Fruit fly (Drosophila melanogaster) whole organism, embryonic: Measurements from ENCODE around the gene Tim9b.

Source experiments
- Abd-B ChIP-seq: fragments of 200-800 bp; sonication (Bioruptor generic); optimal IDR thresholded peaks from 2 replicates; lab custom pipeline; 2018; ENCODE audit warnings: missing biosample characterization, mild to moderate bottlenecking, missing genetic modification characterization, moderate library complexity
- Asciz ChIP-seq: fragments of 200-800 bp; sonication (Bioruptor generic); optimal IDR thresholded peaks from 2 replicates; lab custom pipeline; 2017; ENCODE audit warnings: missing biosample characterization, mild to moderate bottlenecking, missing genetic modification characterization, missing genetic modification reagents
- BEAF-32 ChIP-seq: fragments of 200-800 bp; sonication (Bioruptor generic); optimal IDR thresholded peaks from 3 replicates; lab custom pipeline; 2017; ENCODE audit warnings: missing biosample characterization, missing genetic modification characterization, mild to moderate bottlenecking, moderate library complexity, missing genetic modification reagents
- CG10209 ChIP-seq: fragments of 200-800 bp; sonication (Bioruptor generic); optimal IDR thresholded peaks from 3 replicates; lab custom pipeline; 2017; ENCODE audit warnings: missing biosample characterization, mild to moderate bottlenecking, missing genetic modification characterization, missing genetic modification reagents
- CG10979 ChIP-seq: fragments of 200-800 bp; sonication (Bioruptor generic); optimal IDR thresholded peaks from 2 replicates; lab custom pipeline; 2018; ENCODE audit warnings: missing biosample characterization, mild to moderate bottlenecking, missing genetic modification characterization, moderate library complexity
- CG11456 ChIP-seq: fragments of 200-800 bp; sonication (Bioruptor generic); IDR thresholded peaks from 3 replicates; pipeline ENCODE4 v1.3.6; 2022; ENCODE audit warnings: missing biosample characterization, missing genetic modification characterization
- CG13894 ChIP-seq: fragments of 200-800 bp; sonication (Bioruptor generic); optimal IDR thresholded peaks from 3 replicates; lab custom pipeline; 2018; ENCODE audit warnings: missing biosample characterization, mild to moderate bottlenecking, missing genetic modification characterization, moderate library complexity
- CG14014 ChIP-seq: fragments of 200-800 bp; sonication (Bioruptor generic); IDR thresholded peaks from 2 replicates; pipeline ENCODE4 v1.3.6; 2022; ENCODE audit warnings: missing biosample characterization, missing genetic modification characterization
- CG15011 ChIP-seq: fragments of 200-800 bp; sonication (Bioruptor generic); optimal IDR thresholded peaks from 3 replicates; lab custom pipeline; 2018; ENCODE audit warnings: missing biosample characterization, mild to moderate bottlenecking, missing genetic modification characterization
- CG15479 ChIP-seq: fragments of 200-800 bp; sonication (Bioruptor generic); optimal IDR thresholded peaks from 3 replicates; lab custom pipeline; 2019; ENCODE audit warnings: missing biosample characterization, mild to moderate bottlenecking, missing genetic modification characterization, moderate library complexity
- CG17186 ChIP-seq: fragments of 200-800 bp; sonication (Bioruptor generic); optimal IDR thresholded peaks from 3 replicates; lab custom pipeline; 2017; ENCODE audit warnings: missing biosample characterization, missing genetic modification reagents, missing genetic modification characterization
- CG17328 ChIP-seq: fragments of 200-800 bp; sonication (Bioruptor generic); IDR thresholded peaks from 2 replicates; pipeline ENCODE4 v1.3.6; 2022; ENCODE audit warnings: missing biosample characterization, missing genetic modification characterization
- CG17359 ChIP-seq: fragments of 200-800 bp; sonication (Bioruptor generic); optimal IDR thresholded peaks from 3 replicates; lab custom pipeline; 2018; ENCODE audit warnings: missing biosample characterization, mild to moderate bottlenecking, missing genetic modification characterization, moderate library complexity
- CG17568 ChIP-seq: fragments of 200-800 bp; sonication (Bioruptor generic); optimal IDR thresholded peaks from 2 replicates; lab custom pipeline; 2018; ENCODE audit warnings: missing biosample characterization, mild to moderate bottlenecking, missing genetic modification characterization, moderate library complexity
- CG17612 ChIP-seq: fragments of 200-800 bp; sonication (Bioruptor generic); IDR thresholded peaks from 2 replicates; pipeline ENCODE4 v1.3.6; 2022; ENCODE audit warnings: missing biosample characterization, missing genetic modification characterization
- CG17912 ChIP-seq: fragments of 200-800 bp; sonication (Bioruptor generic); optimal IDR thresholded peaks from 2 replicates; lab custom pipeline; 2018; ENCODE audit warnings: missing biosample characterization, mild to moderate bottlenecking, missing genetic modification characterization
- CG18476 ChIP-seq: fragments of 200-800 bp; sonication (Bioruptor generic); optimal IDR thresholded peaks from 2 replicates; lab custom pipeline; 2016; ENCODE audit warnings: missing biosample characterization, mild to moderate bottlenecking, missing genetic modification characterization
- CG2678 ChIP-seq: fragments of 200-800 bp; sonication (Bioruptor generic); optimal IDR thresholded peaks from 3 replicates; lab custom pipeline; 2019; ENCODE audit warnings: missing biosample characterization, mild to moderate bottlenecking, missing genetic modification characterization, moderate library complexity
- CG33557 ChIP-seq: fragments of 200-800 bp; sonication (Bioruptor generic); optimal IDR thresholded peaks from 2 replicates; lab custom pipeline; 2019; ENCODE audit warnings: missing biosample characterization, mild to moderate bottlenecking, missing genetic modification characterization, moderate library complexity
- CG4820 ChIP-seq: fragments of 200-800 bp; sonication (Bioruptor generic); optimal IDR thresholded peaks from 3 replicates; lab custom pipeline; 2016; ENCODE audit warnings: missing biosample characterization, missing genetic modification characterization
- CG9727 ChIP-seq: fragments of 200-800 bp; sonication (Bioruptor generic); optimal IDR thresholded peaks from 3 replicates; lab custom pipeline; 2017; ENCODE audit warnings: missing biosample characterization, mild to moderate bottlenecking, missing genetic modification characterization
- Dip3 ChIP-seq: fragments of 200-800 bp; sonication (Bioruptor generic); optimal IDR thresholded peaks from 3 replicates; lab custom pipeline; 2016; ENCODE audit warnings: missing biosample characterization, missing genetic modification characterization
- Drgx ChIP-seq: fragments of 200-800 bp; sonication (Bioruptor generic); IDR thresholded peaks from 2 replicates; pipeline ENCODE4 v1.3.6; 2022; ENCODE audit warnings: missing biosample characterization, missing genetic modification characterization
- Hand ChIP-seq: fragments of 200-800 bp; sonication (Bioruptor generic); optimal IDR thresholded peaks from 2 replicates; lab custom pipeline; 2017; ENCODE audit warnings: mild to moderate bottlenecking, missing biosample characterization, missing genetic modification reagents, missing genetic modification characterization
- Hr78 ChIP-seq, 2 experiments: fragments of 200-800 bp in 1 of 2; fragments of >200 bp in 1 of 2; sonication (Bioruptor generic) in 1 of 2; optimal IDR thresholded peaks; 2 replicates each; lab custom pipeline; 2017 to 2019; ENCODE audit warnings: missing biosample characterization in 2 of 2, missing genetic modification characterization in 2 of 2, mild to moderate bottlenecking in 1 of 2, moderate library complexity in 1 of 2
- NC2β ChIP-seq: fragments of 200-800 bp; sonication (Bioruptor generic); optimal IDR thresholded peaks from 2 replicates; lab custom pipeline; 2016; ENCODE audit warnings: missing biosample characterization, missing genetic modification characterization
- Side ChIP-seq: fragments of 200-800 bp; sonication (Bioruptor generic); optimal IDR thresholded peaks from 2 replicates; lab custom pipeline; 2016; ENCODE audit warnings: missing biosample characterization, missing genetic modification characterization
- Sry-β ChIP-seq: fragments of 200-800 bp; sonication (Bioruptor generic); optimal IDR thresholded peaks from 2 replicates; lab custom pipeline; 2018; ENCODE audit warnings: missing biosample characterization, mild to moderate bottlenecking, missing genetic modification characterization, moderate library complexity
- Ssrp ChIP-seq: fragments of 200-800 bp; sonication (Bioruptor generic); optimal IDR thresholded peaks from 2 replicates; lab custom pipeline; 2018; ENCODE audit warnings: missing biosample characterization, mild to moderate bottlenecking, missing genetic modification characterization, moderate library complexity
- Taf1 ChIP-seq: fragments of 200-800 bp; sonication (Bioruptor generic); IDR thresholded peaks from 2 replicates; pipeline ENCODE4 v1.3.6; 2022; ENCODE audit warnings: missing biosample characterization, missing genetic modification characterization
- Trl ChIP-seq, 3 experiments: fragments of >200 bp in 2 of 3; fragments of 200-800 bp in 1 of 3; sonication (Bioruptor generic) in 1 of 3; optimal IDR thresholded peaks; 2 replicates in 1 of 3; 3 replicates in 2 of 3; lab custom pipeline; 2016 to 2017; ENCODE audit warnings: missing biosample characterization in 1 of 3, missing genetic modification characterization in 1 of 3
- bab2 ChIP-seq: fragments of 200-800 bp; sonication (Bioruptor generic); optimal IDR thresholded peaks from 2 replicates; lab custom pipeline; 2016; ENCODE audit warnings: missing biosample characterization, missing genetic modification characterization
- bcd ChIP-seq: fragments of 200-800 bp; sonication (Bioruptor generic); optimal IDR thresholded peaks from 2 replicates; lab custom pipeline; 2017; ENCODE audit warnings: missing biosample characterization, mild to moderate bottlenecking, missing genetic modification characterization
- bigmax ChIP-seq: fragments of 200-800 bp; sonication (Bioruptor generic); optimal IDR thresholded peaks from 2 replicates; lab custom pipeline; 2018; ENCODE audit warnings: missing biosample characterization, mild to moderate bottlenecking, missing genetic modification characterization
- bowl ChIP-seq: fragments of 200-800 bp; sonication (Bioruptor generic); IDR thresholded peaks from 2 replicates; pipeline ENCODE4 v1.3.6; 2022; ENCODE audit warnings: missing biosample characterization, missing genetic modification characterization
- cas ChIP-seq: fragments of 200-800 bp; sonication (Bioruptor generic); IDR thresholded peaks from 2 replicates; pipeline ENCODE4 v1.3.6; 2022; ENCODE audit warnings: missing biosample characterization, missing genetic modification characterization
- cato ChIP-seq: fragments of 200-800 bp; sonication (Bioruptor generic); optimal IDR thresholded peaks from 2 replicates; lab custom pipeline; 2016; ENCODE audit warnings: missing biosample characterization, missing genetic modification characterization, borderline replicate concordance
- cg ChIP-seq: fragments of 200-800 bp; sonication (Bioruptor generic); optimal IDR thresholded peaks from 3 replicates; lab custom pipeline; 2019; ENCODE audit warnings: missing biosample characterization, mild to moderate bottlenecking, missing genetic modification characterization, moderate library complexity
- crc ChIP-seq: fragments of 200-800 bp; sonication (Bioruptor generic); optimal IDR thresholded peaks from 2 replicates; lab custom pipeline; 2016; ENCODE audit warnings: missing biosample characterization, missing genetic modification characterization
- crol ChIP-seq: fragments of 200-800 bp; sonication (Bioruptor generic); IDR thresholded peaks from 2 replicates; pipeline ENCODE4 v1.3.6; 2022; ENCODE audit warnings: missing biosample characterization, missing genetic modification characterization
- disco-r ChIP-seq: fragments of 200-800 bp; sonication (Bioruptor generic); optimal IDR thresholded peaks from 2 replicates; lab custom pipeline; 2016; ENCODE audit warnings: missing biosample characterization, missing genetic modification characterization
- grn ChIP-seq: fragments of 200-800 bp; sonication (Bioruptor generic); optimal IDR thresholded peaks from 3 replicates; lab custom pipeline; 2017; ENCODE audit warnings: missing biosample characterization, missing genetic modification characterization
- jumu ChIP-seq: fragments of 200-800 bp; sonication (Bioruptor generic); optimal IDR thresholded peaks from 3 replicates; lab custom pipeline; 2016; ENCODE audit warnings: missing biosample characterization, missing genetic modification characterization
- kah ChIP-seq: fragments of 200-800 bp; sonication (Bioruptor generic); optimal IDR thresholded peaks from 2 replicates; lab custom pipeline; 2018; ENCODE audit warnings: missing biosample characterization, mild to moderate bottlenecking, missing genetic modification characterization
- klu ChIP-seq: fragments of 200-800 bp; sonication (Bioruptor generic); IDR thresholded peaks from 2 replicates; pipeline ENCODE4 v1.3.6; 2022; ENCODE audit warnings: missing biosample characterization, missing genetic modification characterization
- lbe ChIP-seq: fragments of 200-800 bp; sonication (Bioruptor generic); optimal IDR thresholded peaks from 2 replicates; lab custom pipeline; 2016; ENCODE audit warnings: missing biosample characterization, mild to moderate bottlenecking, missing genetic modification characterization
- oc ChIP-seq: fragments of 200-800 bp; sonication (Bioruptor generic); optimal IDR thresholded peaks from 2 replicates; lab custom pipeline; 2018; ENCODE audit warnings: missing biosample characterization, mild to moderate bottlenecking, missing genetic modification characterization, moderate library complexity
- pita ChIP-seq: fragments of 200-800 bp; sonication (Bioruptor generic); optimal IDR thresholded peaks from 2 replicates; lab custom pipeline; 2017; ENCODE audit warnings: missing biosample characterization, mild to moderate bottlenecking, missing genetic modification characterization
- sd ChIP-seq: fragments of 200-800 bp; sonication (Bioruptor generic); optimal IDR thresholded peaks from 3 replicates; lab custom pipeline; 2018; ENCODE audit warnings: missing biosample characterization, mild to moderate bottlenecking, missing genetic modification characterization, moderate library complexity
- sima ChIP-seq: fragments of 200-800 bp; sonication (Bioruptor generic); optimal IDR thresholded peaks from 2 replicates; lab custom pipeline; 2016; ENCODE audit warnings: missing biosample characterization, missing genetic modification characterization
- stwl ChIP-seq: fragments of 200-800 bp; sonication (Bioruptor generic); optimal IDR thresholded peaks from 3 replicates; lab custom pipeline; 2018; ENCODE audit warnings: missing biosample characterization, mild to moderate bottlenecking, missing genetic modification characterization, moderate library complexity

The Tim9b gene

dm6 chrX:19601644-19602043 lies 16.7 kb downstream of the Tim9b start, which contains the start of gene CG14220 (continued):
- no peak for TF ChIP-seq CG15479 (GFP tag; lab: Kevin White, UChicago)
- TF ChIP-seq CG10979 (tag; lab: Kevin White, UChicago): no peak
- no peak for TF ChIP-seq Abd-B (GFP tag; lab: Kevin White, UChicago)
- TF ChIP-seq CG4820 (GFP tag; lab: Kevin White, UChicago): no peak
- no peak for TF ChIP-seq Hr78 (GFP tag; optimal IDR thresholded peaks at IDR 0.05; lab: Kevin White, UChicago)
- no peak for TF ChIP-seq cato (GFP tag; lab: Kevin White, UChicago)
- no peak for TF ChIP-seq Hand (GFP tag; lab: Kevin White, UChicago)
- no peak for TF ChIP-seq bab2 (GFP tag; lab: Kevin White, UChicago)
- no peak for TF ChIP-seq CG15011 (GFP tag; lab: Kevin White, UChicago)
- no peak for TF ChIP-seq Dip3 (GFP tag; lab: Kevin White, UChicago)
- no peak for TF ChIP-seq cas
- TF ChIP-seq CG18476 (GFP tag; lab: Kevin White, UChicago): no peak
- peak; percentile 43 for TF ChIP-seq CG17186 (GFP tag; lab: Kevin White, UChicago)
- no peak for TF ChIP-seq grn
- TF ChIP-seq sd (tag; lab: Kevin White, UChicago): no peak
- no peak for TF ChIP-seq crol (GFP tag; lab: Robert Waterston, UW)
- peak; percentile 32 for TF ChIP-seq lbe
- TF ChIP-seq sima: no peak
- TF ChIP-seq pita (GFP tag; lab: Kevin White, UChicago): no peak
- TF ChIP-seq CG14014 (GFP tag; lab: Robert Waterston, UW): no peak
- no peak for TF ChIP-seq crc (GFP tag; lab: Kevin White, UChicago)
- TF ChIP-seq CG2678 (tag; lab: Kevin White, UChicago): no peak
- TF ChIP-seq stwl (tag; lab: Kevin White, UChicago): peak; percentile 83
- TF ChIP-seq bcd (GFP tag; lab: Kevin White, UChicago): no peak
- no peak for TF ChIP-seq Ssrp (tag; lab: Kevin White, UChicago)
- no peak for TF ChIP-seq Drgx
- no peak for TF ChIP-seq kah (GFP tag; lab: Kevin White, UChicago)
- TF ChIP-seq bigmax: no peak
- no peak for TF ChIP-seq Taf1 (GFP tag; lab: Robert Waterston, UW)
- no peak for TF ChIP-seq oc (tag; lab: Kevin White, UChicago)
- TF ChIP-seq Trl (optimal IDR thresholded peaks at IDR 0.05; lab: Kevin White, UChicago): no peak
- no peak for TF ChIP-seq Trl (GFP tag; optimal IDR thresholded peaks at IDR 0.05; lab: Kevin White, UChicago)
- TF ChIP-seq CG17568 (GFP tag; lab: Kevin White, UChicago): no peak
- peak; percentile 60 for TF ChIP-seq cg (GFP tag; lab: Kevin White, UChicago)
- TF ChIP-seq Sry-β (GFP tag; lab: Kevin White, UChicago): no peak
- TF ChIP-seq CG13894 (tag; lab: Kevin White, UChicago): peak; percentile 40
- TF ChIP-seq jumu (GFP tag; lab: Kevin White, UChicago): no peak
- TF ChIP-seq CG10209 (GFP tag; lab: Kevin White, UChicago): no peak
- no peak for TF ChIP-seq CG17359
- no peak for TF ChIP-seq NC2β (GFP tag; lab: Kevin White, UChicago)
- peak; percentile 90 for TF ChIP-seq BEAF-32 (GFP tag; lab: Kevin White, UChicago)
- TF ChIP-seq CG17612 (GFP tag; lab: Robert Waterston, UW): no peak
- TF ChIP-seq CG33557 (GFP tag; lab: Kevin White, UChicago): no peak
- no peak for TF ChIP-seq disco-r
- TF ChIP-seq Side (GFP tag; lab: Kevin White, UChicago): no peak
- TF ChIP-seq klu (GFP tag; lab: Robert Waterston, UW): no peak
- TF ChIP-seq Asciz (GFP tag; lab: Kevin White, UChicago): no peak
- no peak for TF ChIP-seq CG9727 (GFP tag; lab: Kevin White, UChicago)
- no peak for TF ChIP-seq bowl (GFP tag; lab: Robert Waterston, UW)
- TF ChIP-seq CG11456 (GFP tag; lab: Robert Waterston, UW): no peak
- TF ChIP-seq CG17912: no peak
- TF ChIP-seq CG17328: no peak
